Worm (Caenorhabditis elegans) whole organism, mixed stage, embryonic: ENCODE measurements around the gene F26F2.13.
A peak's percentile ranks its signal among the peaks of the same experiment; 100 is the strongest.
"Not testable (repeated sequence)": the region's sequence is repeated elsewhere in the genome, so short reads cannot be mapped to it uniquely, and the experiment has no call there.

Source experiments
- M03D4.4 ChIP-seq: sonication (generic microtip); optimal IDR thresholded peaks from 2 replicates; lab custom pipeline; 2017; ENCODE audit warnings: mild to moderate bottlenecking, missing genetic modification characterization, missing compliant biosample characterization
- bed-3 ChIP-seq: fragments of 200-800 bp; sonication (Bioruptor generic); optimal IDR thresholded peaks from 3 replicates; lab custom pipeline; 2018; ENCODE audit warnings: mild to moderate bottlenecking, missing genetic modification characterization, moderate library complexity, missing compliant biosample characterization
- blmp-1 ChIP-seq: fragments of 150-350 bp; optimal IDR thresholded peaks from 2 replicates; lab custom pipeline; 2014; ENCODE audit warnings: missing biosample characterization, missing genetic modification characterization
- ceh-39 ChIP-seq: fragments of 150-350 bp; optimal IDR thresholded peaks from 2 replicates; lab custom pipeline; 2014; ENCODE audit warnings: missing biosample characterization, missing genetic modification characterization
- ceh-43 ChIP-seq: fragments of 200-800 bp; sonication (Bioruptor generic); optimal IDR thresholded peaks from 2 replicates; lab custom pipeline; 2018; ENCODE audit warnings: mild to moderate bottlenecking, missing genetic modification characterization, moderate library complexity, missing compliant biosample characterization
- ceh-83 ChIP-seq: fragments of 200-800 bp; sonication (Bioruptor generic); optimal IDR thresholded peaks from 2 replicates; lab custom pipeline; 2018; ENCODE audit warnings: mild to moderate bottlenecking, missing genetic modification characterization, missing compliant biosample characterization
- ces-1 ChIP-seq: fragments of 150-350 bp; optimal IDR thresholded peaks from 2 replicates; lab custom pipeline; 2014; ENCODE audit warnings: missing biosample characterization, missing genetic modification reagents, missing genetic modification characterization
- cnd-1 ChIP-seq: fragments of 200-800 bp; sonication (Bioruptor generic); optimal IDR thresholded peaks from 2 replicates; lab custom pipeline; 2018; ENCODE audit warnings: mild to moderate bottlenecking, missing genetic modification characterization, missing compliant biosample characterization
- drap-1 ChIP-seq: fragments of 200-800 bp; sonication (Bioruptor generic); optimal IDR thresholded peaks from 3 replicates; lab custom pipeline; 2018; ENCODE audit warnings: mild to moderate bottlenecking, missing genetic modification characterization, missing compliant biosample characterization
- elt-1 ChIP-seq: sonication (generic microtip); optimal IDR thresholded peaks from 2 replicates; lab custom pipeline; 2017; ENCODE audit warnings: missing genetic modification characterization, mild to moderate bottlenecking, missing compliant biosample characterization, antibody characterized with exemption, moderate library complexity, borderline replicate concordance; ENCODE audit not compliant: insufficient read depth
- elt-3 ChIP-seq: fragments of 150-350 bp; optimal IDR thresholded peaks from 2 replicates; lab custom pipeline; 2014; ENCODE audit warnings: missing biosample characterization, missing genetic modification characterization
- flh-1 ChIP-seq: fragments of 200-800 bp; sonication (Bioruptor generic); optimal IDR thresholded peaks from 2 replicates; lab custom pipeline; 2018; ENCODE audit warnings: mild to moderate bottlenecking, missing genetic modification characterization, moderate library complexity, missing compliant biosample characterization
- ham-2 ChIP-seq: fragments of 200-800 bp; sonication (Bioruptor generic); optimal IDR thresholded peaks from 2 replicates; lab custom pipeline; 2018; ENCODE audit warnings: mild to moderate bottlenecking, missing genetic modification characterization, missing compliant biosample characterization
- hlh-1 ChIP-seq: fragments of 150-350 bp; optimal IDR thresholded peaks from 2 replicates; lab custom pipeline; 2014; ENCODE audit warnings: missing biosample characterization, missing genetic modification reagents, missing genetic modification characterization
- lin-13 ChIP-seq: fragments of 150-350 bp; optimal IDR thresholded peaks from 2 replicates; lab custom pipeline; 2014; ENCODE audit warnings: missing biosample characterization, missing genetic modification characterization
- lin-32 ChIP-seq: fragments of 200-800 bp; sonication (Bioruptor generic); optimal IDR thresholded peaks from 2 replicates; lab custom pipeline; 2018; ENCODE audit warnings: mild to moderate bottlenecking, missing genetic modification characterization, missing compliant biosample characterization
- lsy-2 ChIP-seq: fragments of 150-350 bp; optimal IDR thresholded peaks from 2 replicates; lab custom pipeline; 2014; ENCODE audit warnings: missing biosample characterization, missing genetic modification characterization
- mab-5 ChIP-seq: fragments of 150-350 bp; optimal IDR thresholded peaks from 2 replicates; lab custom pipeline; 2014; ENCODE audit warnings: missing biosample characterization, missing genetic modification characterization
- mep-1 ChIP-seq: fragments of 150-350 bp; optimal IDR thresholded peaks from 2 replicates; lab custom pipeline; 2017; ENCODE audit warnings: missing biosample characterization, missing genetic modification reagents, missing genetic modification characterization, inconsistent platforms
- mls-2 ChIP-seq: sonication (generic microtip); optimal IDR thresholded peaks from 2 replicates; lab custom pipeline; 2016; ENCODE audit warnings: mild to moderate bottlenecking, missing genetic modification characterization, moderate library complexity, missing compliant biosample characterization
- nhr-12 ChIP-seq: fragments of 150-350 bp; optimal IDR thresholded peaks from 2 replicates; lab custom pipeline; 2014; ENCODE audit warnings: missing biosample characterization, missing genetic modification characterization
- nhr-2 ChIP-seq: fragments of 150-350 bp; optimal IDR thresholded peaks from 2 replicates; lab custom pipeline; 2014; ENCODE audit warnings: missing biosample characterization, missing genetic modification characterization
- nhr-237 ChIP-seq: fragments of 150-350 bp; optimal IDR thresholded peaks from 2 replicates; lab custom pipeline; 2014; ENCODE audit warnings: missing biosample characterization, missing genetic modification characterization
- nhr-28 ChIP-seq: fragments of 150-350 bp; optimal IDR thresholded peaks from 2 replicates; lab custom pipeline; 2014; ENCODE audit warnings: missing biosample characterization, missing genetic modification characterization
- nhr-76 ChIP-seq: sonication (generic microtip); optimal IDR thresholded peaks from 2 replicates; lab custom pipeline; 2017; ENCODE audit warnings: missing biosample characterization, missing genetic modification characterization
- pha-4 ChIP-seq: fragments of 150-350 bp; optimal IDR thresholded peaks from 2 replicates; lab custom pipeline; 2018; ENCODE audit warnings: missing biosample characterization, missing genetic modification reagents, missing genetic modification characterization
- sem-2 ChIP-seq: fragments of 200-800 bp; sonication (Bioruptor generic); optimal IDR thresholded peaks from 2 replicates; lab custom pipeline; 2018; ENCODE audit warnings: mild to moderate bottlenecking, missing genetic modification characterization, missing compliant biosample characterization
- snpc-4 ChIP-seq: fragments of 150-350 bp; optimal IDR thresholded peaks from 2 replicates; lab custom pipeline; 2014; ENCODE audit warnings: missing biosample characterization, missing genetic modification characterization
- sptf-1 ChIP-seq: sonication (generic microtip); optimal IDR thresholded peaks from 2 replicates; lab custom pipeline; 2017; ENCODE audit warnings: mild to moderate bottlenecking, missing genetic modification characterization, moderate library complexity, missing compliant biosample characterization
- tbx-8 ChIP-seq: fragments of 200-800 bp; sonication (Bioruptor generic); optimal IDR thresholded peaks from 2 replicates; lab custom pipeline; 2018; ENCODE audit warnings: mild to moderate bottlenecking, missing genetic modification characterization, moderate library complexity, missing compliant biosample characterization
- unc-120 ChIP-seq: sonication (generic microtip); optimal IDR thresholded peaks from 2 replicates; lab custom pipeline; 2017; ENCODE audit warnings: missing genetic modification characterization, missing compliant biosample characterization; ENCODE audit not compliant: poor library complexity, severe bottlenecking
- unc-39 ChIP-seq: fragments of 150-350 bp; optimal IDR thresholded peaks from 2 replicates; lab custom pipeline; 2014; ENCODE audit warnings: missing biosample characterization, missing genetic modification characterization
- unc-62 ChIP-seq: fragments of 150-350 bp; optimal IDR thresholded peaks from 2 replicates; lab custom pipeline; 2014; ENCODE audit warnings: missing biosample characterization, missing genetic modification reagents, missing genetic modification characterization
- zip-8 ChIP-seq: fragments of 150-350 bp; optimal IDR thresholded peaks from 2 replicates; lab custom pipeline; 2014; ENCODE audit warnings: missing biosample characterization, missing genetic modification characterization

The F26F2.13 gene

ce11 chrV:20568995-20569394 is 4.8 kb downstream of the F26F2.13 start, which contains the start of gene F26F2.4:
TSS of gene F26F2.4 (plus strand) at chrV:20569295.
- not testable (repeated sequence) for TF ChIP-seq pha-4 (tag; lab: Kevin White, UChicago); flh-1 (GFP tag; lab: Kevin White, UChicago); unc-62
- TF ChIP-seq, all 35 proteins: peak for 0; not testable (repeated sequence) for 35

ce11 chrV:20573392-20573791 is 9.2 kb downstream of the F26F2.13 start, which contains the start of gene F26F2.5:
TSS of gene F26F2.5 (plus strand) at chrV:20573692.
- TF ChIP-seq mab-5 (tag; lab: Kevin White, UChicago) (no peak), flh-1 (GFP tag; lab: Kevin White, UChicago) (no peak), lsy-2 (tag; lab: Kevin White, UChicago) (no peak), tbx-8 (no peak)

- TF ChIP-seq nhr-2 (tag; lab: Kevin White, UChicago) (no peak), sptf-1 (tag; lab: Kevin White, UChicago) (no peak), unc-39 (no peak), bed-3 (no peak), lsy-2 (tag; lab: Kevin White, UChicago) (no peak), unc-62 (no peak), mls-2 (tag; lab: Kevin White, UChicago) (no peak), mab-5 (tag; lab: Kevin White, UChicago) (no peak), pha-4 (tag; lab: Kevin White, UChicago) (no peak), elt-1 (tag; lab: Kevin White, UChicago) (no peak), nhr-28 (tag; lab: Kevin White, UChicago) (no peak), blmp-1 (tag; lab: Kevin White, UChicago) (no peak), nhr-12 (tag; lab: Kevin White, UChicago) (no peak), lin-13 (no peak)
- TF ChIP-seq, all 35 proteins: peak for 0
These were observed 10.2 kb downstream of the F26F2.13 start, which contains the start of gene clec-263 for ce11 chrV:20574314-20574713. TSS of gene clec-263 (plus strand) at chrV:20574614.

DNA sequence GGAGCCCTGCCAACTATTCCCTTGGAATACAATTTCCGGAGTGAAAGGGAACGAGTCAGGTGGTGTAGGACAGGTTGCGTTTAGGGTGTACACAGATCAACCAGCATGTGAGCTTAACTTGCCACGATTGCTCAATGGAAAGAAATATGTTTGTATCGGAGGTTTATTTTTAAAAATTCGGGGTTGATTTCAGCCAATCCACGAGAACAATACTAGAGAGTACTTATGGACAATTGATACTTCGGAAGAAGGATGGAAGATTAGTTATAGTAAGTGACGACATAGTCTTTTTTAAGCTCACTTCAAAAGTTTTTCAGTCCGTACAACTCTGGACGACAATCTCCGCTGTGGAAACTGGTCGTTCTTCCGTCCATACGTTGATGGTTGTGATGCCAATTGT is 10.7 kb downstream of the F26F2.13 start:
- TF ChIP-seq hlh-1 = no peak
- TF ChIP-seq unc-120 (tag; lab: Kevin White, UChicago) = no peak
- TF ChIP-seq zip-8 (tag; lab: Kevin White, UChicago) = no peak
- TF ChIP-seq ceh-43 = no peak
- no peak for TF ChIP-seq blmp-1 (tag; lab: Kevin White, UChicago)
- no peak for TF ChIP-seq cnd-1 (tag; lab: Kevin White, UChicago)
- no peak for TF ChIP-seq M03D4.4 (tag; lab: Kevin White, UChicago)
- no peak for TF ChIP-seq lin-13
- TF ChIP-seq ceh-39 (tag; lab: Kevin White, UChicago) = no peak
- no peak for TF ChIP-seq sem-2 (GFP tag; lab: Kevin White, UChicago)
- TF ChIP-seq nhr-28 (tag; lab: Kevin White, UChicago) = no peak
- no peak for TF ChIP-seq elt-3 (tag; lab: Kevin White, UChicago)
- no peak for TF ChIP-seq ham-2 (GFP tag; lab: Kevin White, UChicago)
- TF ChIP-seq, all 35 proteins: peak for 0

- no peak for TF ChIP-seq ceh-83 (GFP tag; lab: Kevin White, UChicago)
- no peak for TF ChIP-seq mab-5 (tag; lab: Kevin White, UChicago)
- TF ChIP-seq zip-8 (tag; lab: Kevin White, UChicago) = no peak
- TF ChIP-seq elt-3 (tag; lab: Kevin White, UChicago) = no peak
- no peak for TF ChIP-seq unc-62
- no peak for TF ChIP-seq ceh-39 (tag; lab: Kevin White, UChicago)
- TF ChIP-seq snpc-4 (tag; lab: Kevin White, UChicago) = no peak
- TF ChIP-seq sem-2 (GFP tag; lab: Kevin White, UChicago) = no peak
- TF ChIP-seq blmp-1 (tag; lab: Kevin White, UChicago) = no peak
These were observed 15.4 kb downstream of the F26F2.13 start, which contains the start of gene F26F2.8 for ce11 chrV:20579534-20579933. TSS of gene F26F2.8 (plus strand) at chrV:20579546.

DNA sequence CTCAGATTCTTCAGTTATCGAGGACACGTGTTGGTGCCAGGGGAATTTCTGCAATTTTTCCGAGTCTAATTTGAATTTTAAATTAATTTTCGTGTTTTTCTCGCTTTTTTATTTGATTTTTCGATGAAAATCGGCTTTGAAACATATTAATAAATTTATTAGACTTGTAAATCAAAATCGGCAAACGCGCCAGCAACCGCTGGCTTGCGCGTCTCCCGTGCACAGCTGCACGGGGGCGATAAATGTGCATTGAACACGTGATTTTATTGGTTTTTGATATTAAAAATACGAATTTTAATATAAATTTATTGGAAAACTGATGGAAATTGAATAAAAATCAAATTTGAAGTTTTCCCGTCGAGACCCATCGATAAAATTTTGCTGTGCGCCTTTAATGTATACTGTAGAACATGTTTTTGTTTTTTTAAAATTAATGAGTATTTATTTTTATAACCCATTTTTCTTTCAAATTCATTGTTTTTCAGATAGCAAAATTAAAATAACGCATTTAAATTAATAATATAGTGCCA is 16.4 kb downstream of the F26F2.13 start, which contains the start of gene F26F2.7:
F26F2.7 (plus strand) TSS at position 480 of the 530 bp plus-strand sequence.
- no peak for TF ChIP-seq tbx-8
- peak; percentile 23 for TF ChIP-seq hlh-1
- no peak for TF ChIP-seq unc-39
- peak; percentile 74 for TF ChIP-seq mep-1
- TF ChIP-seq zip-8 (tag; lab: Kevin White, UChicago) = no peak
- no peak for TF ChIP-seq sem-2 (GFP tag; lab: Kevin White, UChicago)
- peak; percentile 57 for TF ChIP-seq lsy-2 (tag; lab: Kevin White, UChicago)
- peak; percentile 61 for TF ChIP-seq ceh-83 (GFP tag; lab: Kevin White, UChicago)
- TF ChIP-seq nhr-76 (tag; lab: Kevin White, UChicago) = no peak
- no peak for TF ChIP-seq nhr-12 (tag; lab: Kevin White, UChicago)
- no peak for TF ChIP-seq nhr-2 (tag; lab: Kevin White, UChicago)
- TF ChIP-seq drap-1 (GFP tag; lab: Kevin White, UChicago) = peak; percentile 71
- TF ChIP-seq mls-2 (tag; lab: Kevin White, UChicago) = peak; percentile 67
- no peak for TF ChIP-seq flh-1 (GFP tag; lab: Kevin White, UChicago)
- peak; percentile 53 for TF ChIP-seq M03D4.4 (tag; lab: Kevin White, UChicago)
- peak; percentile 95 for TF ChIP-seq sptf-1 (tag; lab: Kevin White, UChicago)
- TF ChIP-seq unc-120 (tag; lab: Kevin White, UChicago) = no peak
- TF ChIP-seq ceh-39 (tag; lab: Kevin White, UChicago) = peak; percentile 12
- TF ChIP-seq pha-4 (tag; lab: Kevin White, UChicago) = peak; percentile 23
- TF ChIP-seq nhr-28 (tag; lab: Kevin White, UChicago) = no peak
- TF ChIP-seq bed-3 = no peak
- peak; percentile 17 for TF ChIP-seq lin-32
- no peak for TF ChIP-seq nhr-237 (tag; lab: Kevin White, UChicago)
- peak; percentile 77 for TF ChIP-seq ces-1
- peak; percentile 34 for TF ChIP-seq ceh-43
- peak; percentile 48 for TF ChIP-seq cnd-1 (tag; lab: Kevin White, UChicago)
- no peak for TF ChIP-seq blmp-1 (tag; lab: Kevin White, UChicago)
